Fruit fly (Drosophila melanogaster) S2 (cell line): ENCODE data around the gene CG4586.

Experiments
- CG8478 ChIP-seq: fragments of >200 bp; optimal IDR thresholded peaks from 2 replicates; lab custom pipeline; 2018
- CTCF ChIP-seq, 2 experiments: fragments of >200 bp; optimal IDR thresholded peaks; 2 replicates each; lab custom pipeline; 2018

DNA sequence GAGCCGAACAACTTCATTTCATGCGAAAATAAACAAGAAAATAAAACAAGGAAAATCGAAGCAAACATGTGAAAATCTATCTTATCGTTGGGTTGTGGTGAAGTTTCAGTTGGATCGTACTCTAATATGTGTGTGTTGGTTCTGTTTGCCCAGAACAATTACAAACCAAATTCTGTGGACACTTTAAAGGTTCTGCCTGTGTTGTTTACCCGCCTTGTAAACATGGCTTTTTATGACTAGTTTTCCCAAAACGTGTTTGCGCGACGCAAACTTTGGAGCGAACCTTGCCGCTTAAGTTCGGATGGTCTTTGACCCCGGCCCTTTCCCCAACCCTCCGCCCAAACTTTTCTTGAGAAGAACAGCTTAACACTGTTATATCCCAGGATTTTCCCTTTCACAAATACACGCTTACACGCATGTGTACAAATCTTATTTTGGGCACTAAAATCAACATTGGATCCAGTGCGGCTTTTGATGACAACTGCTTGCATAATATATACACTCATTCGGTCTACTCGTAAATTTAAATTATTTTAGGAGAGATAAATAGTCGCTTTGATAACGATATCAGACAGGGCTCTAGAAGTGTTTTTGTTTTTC is 34.5 kb downstream of the CG4586 start:
- no peak for TF ChIP-seq CG8478 (lab: Kevin White, UChicago)
- TF ChIP-seq CTCF (optimal IDR thresholded peaks at IDR 0.05; lab: Kevin White, UChicago) = no peak
